Worm (Caenorhabditis elegans) whole organism, L4 larva: ENCODE data around the gene C25F9.6.

ENCODE experiments used
- F44E2.7 ChIP-seq: fragments of 200-800 bp; sonication (Bioruptor generic); IDR thresholded peaks from 2 replicates; pipeline ENCODE4 v2.1.2; 2022; ENCODE audit warnings: missing genetic modification characterization, missing compliant biosample characterization
- F49E8.2 ChIP-seq: sonication (generic microtip); optimal IDR thresholded peaks from 2 replicates; lab custom pipeline; 2016; ENCODE audit warnings: missing compliant biosample characterization, mild to moderate bottlenecking, missing genetic modification characterization, borderline replicate concordance
- R02D3.7 ChIP-seq: fragments of 150-350 bp; sonication (generic microtip); optimal IDR thresholded peaks from 3 replicates; lab custom pipeline; 2014; ENCODE audit warnings: missing biosample characterization, missing genetic modification characterization
- Y75B8A.6 ChIP-seq: fragments of 200-800 bp; sonication (Bioruptor generic); IDR thresholded peaks from 2 replicates; pipeline ENCODE4 v1.3.6; 2022; ENCODE audit warnings: missing genetic modification reagents, missing genetic modification characterization, missing compliant biosample characterization
- ceh-62 ChIP-seq: sonication (generic microtip); optimal IDR thresholded peaks from 2 replicates; lab custom pipeline; 2017; ENCODE audit warnings: missing biosample characterization, missing genetic modification characterization
- ces-1 ChIP-seq: fragments of 150-350 bp; sonication (generic microtip); optimal IDR thresholded peaks from 4 replicates; lab custom pipeline; 2014; ENCODE audit warnings: missing biosample characterization, missing genetic modification reagents, missing genetic modification characterization
- daf-12 ChIP-seq: fragments of 150-350 bp; optimal IDR thresholded peaks from 2 replicates; lab custom pipeline; 2014; ENCODE audit warnings: missing biosample characterization, missing genetic modification reagents, missing genetic modification characterization
- daf-8 ChIP-seq: fragments of 200-800 bp; sonication (Bioruptor generic); IDR thresholded peaks from 2 replicates; pipeline ENCODE4 v1.3.6; 2022; ENCODE audit warnings: missing genetic modification characterization, missing compliant biosample characterization
- egl-27 ChIP-seq: sonication (generic microtip); optimal IDR thresholded peaks from 3 replicates; lab custom pipeline; 2017; ENCODE audit warnings: missing biosample characterization, missing genetic modification reagents, missing genetic modification characterization
- egl-43 ChIP-seq: fragments of 200-800 bp; sonication (Bioruptor generic); IDR thresholded peaks from 2 replicates; pipeline ENCODE4 v1.3.6; 2022; ENCODE audit warnings: missing genetic modification reagents, missing genetic modification characterization, missing compliant biosample characterization
- fkh-10 ChIP-seq: fragments of 150-350 bp; optimal IDR thresholded peaks from 2 replicates; lab custom pipeline; 2014; ENCODE audit warnings: missing biosample characterization, missing genetic modification reagents, missing genetic modification characterization
- fos-1 ChIP-seq: fragments of 150-350 bp; optimal IDR thresholded peaks from 2 replicates; lab custom pipeline; 2014; ENCODE audit warnings: missing biosample characterization, missing genetic modification characterization
- hif-1 ChIP-seq, 2 experiments: sonication (generic microtip); optimal IDR thresholded peaks; 2 replicates each; lab custom pipeline; 2016 to 2017; ENCODE audit warnings: missing compliant biosample characterization in 2 of 2, missing genetic modification characterization in 2 of 2, missing genetic modification reagents in 2 of 2, missing genotype in 2 of 2, mild to moderate bottlenecking in 1 of 2
- hlh-11 ChIP-seq: fragments of 200-800 bp; sonication (Bioruptor generic); optimal IDR thresholded peaks from 2 replicates; lab custom pipeline; 2018; ENCODE audit warnings: mild to moderate bottlenecking, missing genetic modification characterization, missing compliant biosample characterization
- hlh-30 ChIP-seq: sonication (generic microtip); optimal IDR thresholded peaks from 2 replicates; lab custom pipeline; 2017; ENCODE audit warnings: antibody characterized with exemption, mild to moderate bottlenecking, missing genetic modification characterization, missing compliant biosample characterization; ENCODE audit not compliant: insufficient read depth
- lin-13 ChIP-seq: fragments of 150-350 bp; optimal IDR thresholded peaks from 2 replicates; lab custom pipeline; 2014; ENCODE audit warnings: missing biosample characterization, missing genetic modification reagents, missing genetic modification characterization
- lin-15B ChIP-seq: fragments of 150-350 bp; sonication (generic microtip); optimal IDR thresholded peaks from 3 replicates; lab custom pipeline; 2014; ENCODE audit warnings: missing biosample characterization, missing genetic modification characterization
- lin-29 ChIP-seq: fragments of 200-800 bp; sonication (Bioruptor generic); IDR thresholded peaks from 2 replicates; pipeline ENCODE4 v1.3.6; 2022; ENCODE audit warnings: missing genetic modification reagents, missing genetic modification characterization, missing compliant biosample characterization
- lin-39 ChIP-seq: fragments of 150-350 bp; optimal IDR thresholded peaks from 2 replicates; lab custom pipeline; 2014; ENCODE audit warnings: missing biosample characterization, missing genetic modification reagents, missing genetic modification characterization
- lsy-2 ChIP-seq, 2 experiments: fragments of 150-350 bp in 1 of 2; sonication (generic microtip) in 1 of 2; optimal IDR thresholded peaks; 2 replicates each; lab custom pipeline; 2014 to 2017; ENCODE audit warnings: missing biosample characterization in 2 of 2, missing genetic modification characterization in 2 of 2
- mdl-1 ChIP-seq, 2 experiments: fragments of 150-350 bp in 1 of 2; sonication (generic microtip) in 1 of 2; optimal IDR thresholded peaks; 2 replicates each; lab custom pipeline; 2014 to 2017; ENCODE audit warnings: missing biosample characterization in 2 of 2, missing genetic modification characterization in 2 of 2
- mxl-2 ChIP-seq: fragments of 200-800 bp; sonication (Bioruptor generic); conservative IDR thresholded peaks from 2 replicates; pipeline ENCODE4 v1.3.6; 2022; ENCODE audit warnings: missing genetic modification reagents, missing genetic modification characterization, missing compliant biosample characterization
- nhr-237 ChIP-seq: sonication (generic microtip); optimal IDR thresholded peaks from 2 replicates; lab custom pipeline; 2017; ENCODE audit warnings: missing biosample characterization, missing genetic modification characterization
- nhr-41 ChIP-seq: fragments of 200-800 bp; sonication (Bioruptor generic); IDR thresholded peaks from 2 replicates; pipeline ENCODE4 v1.3.6; 2022; ENCODE audit warnings: missing genetic modification reagents, missing genetic modification characterization, missing compliant biosample characterization
- nhr-48 ChIP-seq: sonication (generic microtip); optimal IDR thresholded peaks from 2 replicates; lab custom pipeline; 2016; ENCODE audit warnings: mild to moderate bottlenecking, missing genetic modification characterization, missing compliant biosample characterization
- nhr-6 ChIP-seq: fragments of 150-350 bp; optimal IDR thresholded peaks from 2 replicates; lab custom pipeline; 2014; ENCODE audit warnings: missing biosample characterization, missing genetic modification characterization
- nhr-76 ChIP-seq: fragments of 150-350 bp; optimal IDR thresholded peaks from 2 replicates; lab custom pipeline; 2014; ENCODE audit warnings: missing biosample characterization, missing genetic modification characterization
- sdz-12 ChIP-seq: fragments of 200-800 bp; sonication (Bioruptor generic); optimal IDR thresholded peaks from 2 replicates; lab custom pipeline; 2018; ENCODE audit warnings: mild to moderate bottlenecking, missing genetic modification characterization, missing compliant biosample characterization
- snpc-4 ChIP-seq: fragments of 150-350 bp; optimal IDR thresholded peaks from 2 replicates; lab custom pipeline; 2014; ENCODE audit warnings: missing biosample characterization, missing genetic modification characterization
- spr-1 ChIP-seq: sonication (generic microtip); optimal IDR thresholded peaks from 2 replicates; lab custom pipeline; 2016; ENCODE audit warnings: mild to moderate bottlenecking, missing genetic modification characterization, missing compliant biosample characterization
- spr-3 ChIP-seq: fragments of 200-800 bp; sonication (Bioruptor generic); optimal IDR thresholded peaks from 2 replicates; lab custom pipeline; 2018; ENCODE audit warnings: mild to moderate bottlenecking, missing genetic modification characterization, missing compliant biosample characterization
- tag-97 ChIP-seq: fragments of 200-800 bp; sonication (Bioruptor generic); IDR thresholded peaks from 2 replicates; pipeline ENCODE4 v1.3.6; 2022; ENCODE audit warnings: missing genetic modification characterization, missing compliant biosample characterization
- tra-1 ChIP-seq: fragments of 200-800 bp; sonication (Bioruptor generic); IDR thresholded peaks from 2 replicates; pipeline ENCODE4 v1.3.6; 2022; ENCODE audit warnings: missing genetic modification reagents, missing genetic modification characterization, missing compliant biosample characterization
- unc-39 ChIP-seq: sonication (generic microtip); optimal IDR thresholded peaks from 2 replicates; lab custom pipeline; 2017; ENCODE audit warnings: missing biosample characterization, missing genetic modification characterization
- vab-7 ChIP-seq: fragments of 200-800 bp; sonication (Bioruptor generic); IDR thresholded peaks from 2 replicates; pipeline ENCODE4 v1.3.6; 2022; ENCODE audit warnings: missing genetic modification reagents, missing genetic modification characterization, missing compliant biosample characterization
- zag-1 ChIP-seq: fragments of 150-350 bp; optimal IDR thresholded peaks from 2 replicates; lab custom pipeline; 2014; ENCODE audit warnings: missing biosample characterization, missing genetic modification characterization
- zfp-2 ChIP-seq: sonication (generic microtip); optimal IDR thresholded peaks from 2 replicates; lab custom pipeline; 2016; ENCODE audit warnings: mild to moderate bottlenecking, missing genetic modification characterization, missing compliant biosample characterization
- zip-11 ChIP-seq: fragments of 200-800 bp; sonication (Bioruptor generic); IDR thresholded peaks from 2 replicates; pipeline ENCODE4 v1.3.6; 2022; ENCODE audit warnings: missing genetic modification characterization, missing compliant biosample characterization

Gene C25F9.6

DNA sequence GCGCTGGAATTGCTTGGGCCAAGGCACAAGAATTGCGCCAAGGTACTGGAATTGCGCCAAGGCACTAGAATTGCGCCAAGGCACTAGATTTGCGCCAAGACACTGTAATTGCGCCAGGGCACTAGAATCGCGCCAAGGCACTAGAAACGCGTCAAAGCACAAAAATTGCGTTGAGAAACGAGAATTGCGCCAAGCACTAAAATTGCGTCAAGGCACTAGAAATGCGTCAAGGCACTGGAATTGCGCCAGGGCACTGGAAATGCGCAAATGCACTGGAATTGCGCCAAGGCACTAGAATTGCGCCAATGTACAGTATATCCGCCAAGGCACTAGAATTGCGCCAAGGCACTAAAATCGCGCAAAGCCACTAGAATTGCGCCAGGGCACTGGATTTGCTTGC, 33.3 kb downstream of the C25F9.6 start:
- TF ChIP-seq egl-27 (tag; lab: Kevin White, UChicago) (no peak), ceh-62 (tag; lab: Kevin White, UChicago) (no peak), zag-1 (tag; lab: Kevin White, UChicago) (no peak), hlh-11 (tag; lab: Kevin White, UChicago) (no peak), lin-39 (tag; lab: Kevin White, UChicago) (no peak), daf-12 (tag; lab: Kevin White, UChicago) (no peak), nhr-237 (tag; lab: Kevin White, UChicago) (no peak), fos-1 (tag; lab: Kevin White, UChicago) (no peak), hlh-30 (no peak), F44E2.7 (GFP tag; lab: Robert Waterston, UW) (no peak), F49E8.2 (tag; lab: Kevin White, UChicago) (no peak), R02D3.7 (tag; lab: Kevin White, UChicago) (no peak), Y75B8A.6 (GFP tag; lab: Robert Waterston, UW) (no peak), nhr-76 (no peak), mxl-2 (GFP tag; lab: Robert Waterston, UW) (no peak), lsy-2 (tag; optimal IDR thresholded peaks at IDR 0.05; lab: Kevin White, UChicago) (no peak)
- TF ChIP-seq, all 104 proteins: peak for 0

DNA sequence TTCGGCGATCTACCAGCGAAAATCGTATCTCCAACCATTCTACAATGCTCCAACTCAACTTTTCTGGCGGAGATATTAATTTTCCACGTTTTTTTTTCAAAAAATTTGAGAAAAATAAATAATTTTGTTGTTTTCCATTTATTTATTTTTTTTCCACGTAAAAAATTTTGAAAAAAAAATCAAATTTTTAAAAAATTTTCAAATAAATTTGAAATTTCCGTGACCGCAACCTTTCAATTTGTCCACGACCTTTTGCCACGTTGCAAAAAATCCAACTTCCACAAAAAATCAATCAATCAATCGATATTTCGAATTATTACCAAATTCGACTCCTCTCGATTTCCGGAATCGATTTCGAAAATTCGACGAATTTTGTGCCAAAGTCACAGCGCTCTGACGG, 33.9 kb downstream of the C25F9.6 start, which contains the start of gene Y43F8A.2:
Gene Y43F8A.2, plus strand, starts transcription at position 301 of the 400 bp plus-strand sequence.
- TF ChIP-seq zip-11 (GFP tag; lab: Robert Waterston, UW) (no peak), hif-1 (tag; optimal IDR thresholded peaks at IDR 0.05; lab: Kevin White, UChicago) (no peak), nhr-41 (no peak), Y75B8A.6 (GFP tag; lab: Robert Waterston, UW) (no peak), daf-8 (GFP tag; lab: Robert Waterston, UW) (no peak), zfp-2 (tag; lab: Kevin White, UChicago) (no peak), ces-1 (no peak), tra-1 (GFP tag; lab: Robert Waterston, UW) (no peak)
- TF ChIP-seq, all 104 proteins: peak for 0

DNA sequence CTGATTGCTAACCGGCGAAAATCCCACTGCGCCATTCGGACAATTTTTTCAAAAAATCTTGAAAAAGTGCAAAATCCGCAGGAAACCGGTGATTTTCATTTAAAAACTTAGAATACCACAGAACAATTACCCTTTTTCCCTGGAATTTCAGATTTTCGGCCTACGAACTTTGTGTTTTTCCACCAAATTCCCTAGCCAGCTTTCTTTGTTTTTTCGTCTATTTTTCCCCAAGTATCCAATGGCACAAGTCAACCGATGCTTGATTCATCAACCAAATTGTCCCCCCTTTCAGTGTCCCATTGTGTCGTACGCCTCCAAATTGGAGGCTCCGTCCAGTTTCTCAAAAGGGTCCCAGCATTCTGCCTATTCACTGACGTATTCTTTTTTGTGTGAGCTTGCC, 34.9 kb downstream of the C25F9.6 start, which contains the start of gene Y43F8A.1:
Gene Y43F8A.1, plus strand, starts transcription at position 301 of the 400 bp plus-strand sequence.
- no peak for TF ChIP-seq spr-1 (tag; lab: Kevin White, UChicago)
- TF ChIP-seq sdz-12 (GFP tag; lab: Kevin White, UChicago) = no peak
- no peak for TF ChIP-seq lin-13 (GFP tag; lab: Kevin White, UChicago)
- no peak for TF ChIP-seq nhr-237 (tag; lab: Kevin White, UChicago)
- no peak for TF ChIP-seq egl-43 (GFP tag; lab: Robert Waterston, UW)
- no peak for TF ChIP-seq snpc-4 (tag; lab: Kevin White, UChicago)
- no peak for TF ChIP-seq nhr-48
- no peak for TF ChIP-seq tra-1 (GFP tag; lab: Robert Waterston, UW)
- TF ChIP-seq Y75B8A.6 (GFP tag; lab: Robert Waterston, UW) = no peak
- TF ChIP-seq vab-7 (GFP tag; lab: Robert Waterston, UW) = no peak
- TF ChIP-seq fkh-10 (GFP tag; lab: Kevin White, UChicago) = no peak
- TF ChIP-seq spr-3 (GFP tag; lab: Kevin White, UChicago) = no peak
- no peak for TF ChIP-seq hlh-30

- TF ChIP-seq unc-39 (tag; lab: Kevin White, UChicago) = no peak
- TF ChIP-seq daf-8 (GFP tag; lab: Robert Waterston, UW) = no peak
- TF ChIP-seq tag-97 = no peak
- no peak for TF ChIP-seq mdl-1 (tag; optimal IDR thresholded peaks at IDR 0.05; lab: Kevin White, UChicago)
- no peak for TF ChIP-seq nhr-6 (tag; lab: Kevin White, UChicago)
- no peak for TF ChIP-seq lin-29 (GFP tag; lab: Robert Waterston, UW)
- no peak for TF ChIP-seq lin-15B (tag; lab: Kevin White, UChicago)
- no peak for TF ChIP-seq Y75B8A.6 (GFP tag; lab: Robert Waterston, UW)
Observed at ce11 chrV:19362568-19362967, 42.6 kb downstream of the C25F9.6 start, which contains the start of gene C14B4.2. TSS of gene C14B4.2 (minus strand) at chrV:19362668.
